Fruit fly (Drosophila melanogaster) whole organism, wandering third instar larva: Measurements from ENCODE around the gene Kal1.

Source experiments
- Dif ChIP-seq: fragments of 200-275, 200-300 bp; sonication (Bioruptor generic); optimal IDR thresholded peaks from 2 replicates; lab custom pipeline; 2018; ENCODE audit warnings: missing biosample characterization, missing genetic modification characterization; ENCODE audit not compliant: partially characterized antibody
- Hr83 ChIP-seq: fragments of 200-300 bp; sonication (Bioruptor generic); optimal IDR thresholded peaks from 2 replicates; lab custom pipeline; 2016; ENCODE audit warnings: missing biosample characterization, mild to moderate bottlenecking, missing genetic modification characterization, moderate library complexity; ENCODE audit not compliant: poor library complexity, severe bottlenecking
- N ChIP-seq: fragments of >200 bp; optimal IDR thresholded peaks from 2 replicates; lab custom pipeline; 2018; ENCODE audit warnings: missing biosample characterization, missing external identifiers, missing genetic modification characterization
- sage ChIP-seq: fragments of 200-800 bp; sonication (Bioruptor generic); optimal IDR thresholded peaks from 2 replicates; lab custom pipeline; 2016; ENCODE audit warnings: missing biosample characterization, mild to moderate bottlenecking, missing genetic modification characterization

- no peak for TF ChIP-seq N
- TF ChIP-seq Hr83 (GFP tag; lab: Kevin White, UChicago), result no peak
- no peak for TF ChIP-seq Dif (GFP tag; lab: Kevin White, UChicago)
- TF ChIP-seq sage (GFP tag; lab: Kevin White, UChicago), result no peak
These were observed 24.2 kb upstream of the Kal1 start for dm6 chr3R:24116972-24117371.
